Fruit fly (Drosophila melanogaster) whole organism, prepupa: ENCODE results near the gene CG7840.
A peak's percentile ranks its signal among the peaks of the same experiment; 100 is the strongest.

ENCODE experiments used
- Blimp-1 ChIP-seq: fragments of 200-800 bp; sonication (Bioruptor generic); optimal IDR thresholded peaks from 3 replicates; lab custom pipeline; 2017; ENCODE audit warnings: missing biosample characterization, missing genetic modification characterization, mild to moderate bottlenecking, moderate library complexity, missing genetic modification reagents
- CG10631 ChIP-seq: fragments of 200-800 bp; sonication (Bioruptor generic); optimal IDR thresholded peaks from 2 replicates; lab custom pipeline; 2016; ENCODE audit warnings: missing biosample characterization, missing genetic modification characterization
- CG10669 ChIP-seq: fragments of 200-800 bp; sonication (Bioruptor generic); optimal IDR thresholded peaks from 3 replicates; lab custom pipeline; 2018; ENCODE audit warnings: missing biosample characterization, mild to moderate bottlenecking, missing genetic modification characterization, moderate library complexity
- CG11294 ChIP-seq: fragments of 200-800 bp; sonication (Bioruptor generic); IDR thresholded peaks from 2 replicates; pipeline ENCODE4 v1.3.6; 2022; ENCODE audit warnings: missing biosample characterization, missing genetic modification characterization
- CG11762 ChIP-seq: fragments of 200-800 bp; sonication (Bioruptor generic); optimal IDR thresholded peaks from 3 replicates; lab custom pipeline; 2016; ENCODE audit warnings: missing biosample characterization, missing genetic modification characterization; ENCODE audit not compliant: insufficient read depth
- CG15336 ChIP-seq: fragments of 200-800 bp; sonication (Bioruptor generic); IDR thresholded peaks from 2 replicates; pipeline ENCODE4 v1.3.6; 2022; ENCODE audit warnings: missing biosample characterization, missing genetic modification characterization
- CG1621 ChIP-seq: fragments of 200-800 bp; sonication (Bioruptor generic); optimal IDR thresholded peaks from 3 replicates; lab custom pipeline; 2018; ENCODE audit warnings: missing biosample characterization, mild to moderate bottlenecking, missing genetic modification characterization
- CG3032 ChIP-seq: fragments of 200-800 bp; optimal IDR thresholded peaks from 2 replicates; lab custom pipeline; 2019; ENCODE audit warnings: missing biosample characterization, mild to moderate bottlenecking, missing genetic modification characterization, moderate library complexity
- CG34406 ChIP-seq: fragments of 200-800 bp; sonication (Bioruptor generic); optimal IDR thresholded peaks from 3 replicates; lab custom pipeline; 2016; ENCODE audit warnings: missing biosample characterization, missing genetic modification characterization
- CG3919 ChIP-seq: fragments of 200-800 bp; sonication (Bioruptor generic); optimal IDR thresholded peaks from 3 replicates; lab custom pipeline; 2016; ENCODE audit warnings: missing biosample characterization, missing genetic modification characterization
- CG6163 ChIP-seq: fragments of 200-800 bp; sonication (Bioruptor generic); IDR thresholded peaks from 3 replicates; pipeline ENCODE4 v1.3.6; 2022; ENCODE audit warnings: missing biosample characterization, missing genetic modification characterization
- CG6792 ChIP-seq: fragments of 200-800 bp; sonication (Bioruptor generic); optimal IDR thresholded peaks from 3 replicates; lab custom pipeline; 2016; ENCODE audit warnings: missing biosample characterization, missing genetic modification characterization
- CG6808 ChIP-seq: fragments of 200-800 bp; sonication (Bioruptor generic); optimal IDR thresholded peaks from 3 replicates; lab custom pipeline; 2017; ENCODE audit warnings: missing biosample characterization, missing genetic modification characterization, mild to moderate bottlenecking, moderate library complexity, missing genetic modification reagents
- CG7368 ChIP-seq: fragments of 200-800 bp; sonication (Bioruptor generic); optimal IDR thresholded peaks from 3 replicates; lab custom pipeline; 2016; ENCODE audit warnings: missing biosample characterization, missing genetic modification characterization
- CG8319 ChIP-seq: fragments of 200-800 bp; sonication (Bioruptor generic); optimal IDR thresholded peaks from 3 replicates; lab custom pipeline; 2016; ENCODE audit warnings: missing biosample characterization, missing genetic modification characterization
- CG8632 ChIP-seq: fragments of 200-800 bp; sonication (Bioruptor generic); optimal IDR thresholded peaks from 3 replicates; lab custom pipeline; 2016; ENCODE audit warnings: missing biosample characterization, missing genetic modification characterization
- CG9139 ChIP-seq: fragments of 200-800 bp; sonication (Bioruptor generic); optimal IDR thresholded peaks from 3 replicates; lab custom pipeline; 2017; ENCODE audit warnings: missing biosample characterization, mild to moderate bottlenecking, missing genetic modification characterization
- Eip78C ChIP-seq: fragments of 200-800 bp; sonication (Bioruptor generic); peaks from one replicate; lab custom pipeline; 2016; ENCODE audit warnings: missing biosample characterization, missing genetic modification characterization
- Ets21C ChIP-seq: fragments of 200-800 bp; sonication (Bioruptor generic); optimal IDR thresholded peaks from 3 replicates; lab custom pipeline; 2016; ENCODE audit warnings: missing biosample characterization, missing genetic modification characterization
- Ets96B ChIP-seq: fragments of 200-800 bp; optimal IDR thresholded peaks from 2 replicates; lab custom pipeline; 2019; ENCODE audit warnings: missing biosample characterization, mild to moderate bottlenecking, missing genetic modification characterization, moderate library complexity
- Gug ChIP-seq: fragments of 200-800 bp; sonication (Bioruptor generic); IDR thresholded peaks from 2 replicates; pipeline ENCODE4 v1.3.6; 2022; ENCODE audit warnings: missing biosample characterization, missing genetic modification characterization
- Hr39 ChIP-seq: fragments of 200-800 bp; sonication (Bioruptor generic); optimal IDR thresholded peaks from 2 replicates; lab custom pipeline; 2016; ENCODE audit warnings: missing biosample characterization, missing genetic modification characterization
- Hr4 ChIP-seq: fragments of 200-800 bp; sonication (Bioruptor generic); optimal IDR thresholded peaks from 3 replicates; lab custom pipeline; 2016; ENCODE audit warnings: missing biosample characterization, missing genetic modification characterization
- Lpt ChIP-seq: fragments of 200-800 bp; sonication (Bioruptor generic); optimal IDR thresholded peaks from 3 replicates; lab custom pipeline; 2016; ENCODE audit warnings: missing biosample characterization, missing genetic modification characterization
- Met ChIP-seq: fragments of 200-800 bp; sonication (Bioruptor generic); optimal IDR thresholded peaks from 3 replicates; lab custom pipeline; 2016; ENCODE audit warnings: missing biosample characterization, missing genetic modification characterization
- OdsH ChIP-seq: fragments of 200-800 bp; sonication (Bioruptor generic); optimal IDR thresholded peaks from 3 replicates; lab custom pipeline; 2016; ENCODE audit warnings: missing biosample characterization, missing genetic modification characterization
- Smox ChIP-seq: fragments of 200-800 bp; sonication (Bioruptor generic); optimal IDR thresholded peaks from 3 replicates; lab custom pipeline; 2016; ENCODE audit warnings: missing biosample characterization, missing genetic modification characterization
- Sox14 ChIP-seq: fragments of 200-800 bp; sonication (Bioruptor generic); optimal IDR thresholded peaks from 3 replicates; lab custom pipeline; 2016; ENCODE audit warnings: missing biosample characterization, missing genetic modification characterization
- Sox15 ChIP-seq: fragments of 200-800 bp; sonication (Bioruptor generic); optimal IDR thresholded peaks from 3 replicates; lab custom pipeline; 2016; ENCODE audit warnings: missing biosample characterization, missing genetic modification characterization
- acj6 ChIP-seq: fragments of 200-800 bp; sonication (Bioruptor generic); optimal IDR thresholded peaks from 3 replicates; lab custom pipeline; 2016; ENCODE audit warnings: missing biosample characterization, missing genetic modification characterization
- cyc ChIP-seq: fragments of 200-800 bp; sonication (Bioruptor generic); optimal IDR thresholded peaks from 3 replicates; lab custom pipeline; 2016; ENCODE audit warnings: missing biosample characterization, missing genetic modification characterization
- dac ChIP-seq: fragments of 200-800 bp; sonication (Bioruptor generic); optimal IDR thresholded peaks from 2 replicates; lab custom pipeline; 2017; ENCODE audit warnings: missing biosample characterization, mild to moderate bottlenecking, missing genetic modification characterization
- dsx ChIP-seq: fragments of 200-800 bp; optimal IDR thresholded peaks from 3 replicates; lab custom pipeline; 2019; ENCODE audit warnings: missing biosample characterization, mild to moderate bottlenecking, missing genetic modification characterization, moderate library complexity; ENCODE audit not compliant: poor library complexity, severe bottlenecking
- eg ChIP-seq: fragments of 200-800 bp; sonication (Bioruptor generic); IDR thresholded peaks from 3 replicates; pipeline ENCODE4 v1.3.6; 2022; ENCODE audit warnings: missing biosample characterization, missing genetic modification characterization
- esn ChIP-seq: fragments of 200-800 bp; sonication (Bioruptor generic); optimal IDR thresholded peaks from 2 replicates; lab custom pipeline; 2016; ENCODE audit warnings: missing biosample characterization, mild to moderate bottlenecking, missing genetic modification characterization, moderate library complexity
- fd59A ChIP-seq: fragments of 200-800 bp; sonication (Bioruptor generic); optimal IDR thresholded peaks from 2 replicates; lab custom pipeline; 2017; ENCODE audit warnings: missing biosample characterization, mild to moderate bottlenecking, missing genetic modification characterization, missing genetic modification reagents
- fkh ChIP-seq: fragments of 200-800 bp; sonication (Bioruptor generic); optimal IDR thresholded peaks from 3 replicates; lab custom pipeline; 2017; ENCODE audit warnings: missing biosample characterization, mild to moderate bottlenecking, missing genetic modification characterization, moderate library complexity
- lz ChIP-seq: fragments of 200-800 bp; sonication (Bioruptor generic); optimal IDR thresholded peaks from 3 replicates; lab custom pipeline; 2016; ENCODE audit warnings: missing biosample characterization, missing genetic modification characterization
- net ChIP-seq: fragments of 200-800 bp; sonication (Bioruptor generic); optimal IDR thresholded peaks from 3 replicates; lab custom pipeline; 2016; ENCODE audit warnings: missing biosample characterization, missing genetic modification characterization
- pdm3 ChIP-seq: fragments of 200-800 bp; sonication (Bioruptor generic); optimal IDR thresholded peaks from 3 replicates; lab custom pipeline; 2016; ENCODE audit warnings: missing biosample characterization, missing genetic modification characterization
- salr ChIP-seq, 2 experiments: fragments of 200-800 bp; sonication (Bioruptor generic); optimal IDR thresholded peaks; 3 replicates each; lab custom pipeline; 2016 to 2018; ENCODE audit warnings: missing biosample characterization in 2 of 2, missing genetic modification characterization in 2 of 2, mild to moderate bottlenecking in 1 of 2
- ss ChIP-seq, 2 experiments: fragments of 200-800 bp; sonication (Bioruptor generic); optimal IDR thresholded peaks; 2 replicates in 1 of 2; 3 replicates in 1 of 2; lab custom pipeline; 2017 to 2018; ENCODE audit warnings: mild to moderate bottlenecking in 2 of 2, missing biosample characterization in 2 of 2, missing genetic modification characterization in 2 of 2, moderate library complexity in 1 of 2
- topi ChIP-seq: fragments of 200-800 bp; sonication (Bioruptor generic); optimal IDR thresholded peaks from 3 replicates; lab custom pipeline; 2016; ENCODE audit warnings: missing biosample characterization, missing genetic modification characterization

Gene CG7840

DNA sequence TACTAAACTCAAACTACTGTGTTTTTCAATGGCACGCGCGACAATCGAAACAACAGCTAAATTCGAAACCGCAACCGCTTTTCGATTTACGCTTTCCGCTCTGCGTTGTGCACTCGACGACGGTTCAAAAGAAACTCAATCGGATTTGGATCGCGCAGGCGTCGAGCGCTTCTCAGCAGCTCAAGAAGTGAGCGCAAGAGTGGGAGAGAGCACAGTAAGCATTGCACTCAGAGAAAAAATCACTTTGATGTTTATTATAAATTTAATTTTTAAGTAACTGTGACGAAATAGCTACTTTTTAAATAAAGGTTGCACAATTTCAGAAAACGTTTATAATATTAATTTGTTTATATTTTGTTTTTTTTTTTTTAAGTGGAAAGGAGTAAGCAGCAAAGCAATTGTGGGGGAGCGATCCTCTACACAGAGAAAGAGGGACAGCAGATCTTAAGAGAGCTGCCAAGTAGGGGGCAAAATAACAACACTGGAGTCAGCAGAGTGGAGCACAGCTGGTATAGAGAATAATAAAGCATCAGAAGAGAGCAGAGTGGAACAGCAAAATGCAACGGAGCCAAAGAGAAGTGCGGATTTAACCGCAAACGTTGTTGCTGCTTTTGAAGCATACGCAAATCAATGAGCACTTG is 27.7 kb upstream of the CG7840 start (continued):
- peak; percentile 98 for TF ChIP-seq CG7368
- peak; percentile 98 for TF ChIP-seq lz (GFP tag; lab: Kevin White, UChicago)
- TF ChIP-seq CG9139 (GFP tag; lab: Kevin White, UChicago): peak; percentile 98
- peak; percentile 97 for TF ChIP-seq CG10669 (GFP tag; lab: Kevin White, UChicago)
- TF ChIP-seq CG11762 (GFP tag; lab: Kevin White, UChicago): peak; percentile 98
- TF ChIP-seq fd59A: peak; percentile 96
- peak; percentile 100 for TF ChIP-seq eg (GFP tag; lab: Robert Waterston, UW)
- TF ChIP-seq CG10631: peak; percentile 99
- peak; percentile 99 for TF ChIP-seq CG34406 (GFP tag; lab: Kevin White, UChicago)
- peak; percentile 95 for TF ChIP-seq Sox15
- peak; percentile 97 for TF ChIP-seq CG8319
- TF ChIP-seq CG11294 (GFP tag; lab: Robert Waterston, UW): peak; percentile 99
- peak; percentile 99 for TF ChIP-seq acj6 (GFP tag; lab: Kevin White, UChicago)
- peak; percentile 88 to 98 for TF ChIP-seq salr (GFP tag; optimal IDR thresholded peaks at IDR 0.05; lab: Kevin White, UChicago)
- peak; percentile 93 for TF ChIP-seq Blimp-1 (GFP tag; lab: Kevin White, UChicago)
- peak; percentile 93 for TF ChIP-seq dac (GFP tag; lab: Kevin White, UChicago)
- TF ChIP-seq Eip78C (GFP tag; lab: Kevin White, UChicago): peak; percentile 100
- TF ChIP-seq Lpt (GFP tag; lab: Kevin White, UChicago): peak; percentile 99
- peak; percentile 99 for TF ChIP-seq CG6163 (GFP tag; lab: Robert Waterston, UW)
- peak; percentile 98 for TF ChIP-seq cyc (GFP tag; lab: Kevin White, UChicago)
- TF ChIP-seq CG1621 (tag; lab: Kevin White, UChicago): peak; percentile 94
- TF ChIP-seq Smox (GFP tag; lab: Kevin White, UChicago): peak; percentile 98
- peak; percentile 99 for TF ChIP-seq CG3919 (GFP tag; lab: Kevin White, UChicago)
- peak; percentile 97 for TF ChIP-seq CG6808 (GFP tag; lab: Kevin White, UChicago)
- peak; percentile 99 for TF ChIP-seq net (GFP tag; lab: Kevin White, UChicago)
- TF ChIP-seq, all 60 proteins: peak for 59

DNA sequence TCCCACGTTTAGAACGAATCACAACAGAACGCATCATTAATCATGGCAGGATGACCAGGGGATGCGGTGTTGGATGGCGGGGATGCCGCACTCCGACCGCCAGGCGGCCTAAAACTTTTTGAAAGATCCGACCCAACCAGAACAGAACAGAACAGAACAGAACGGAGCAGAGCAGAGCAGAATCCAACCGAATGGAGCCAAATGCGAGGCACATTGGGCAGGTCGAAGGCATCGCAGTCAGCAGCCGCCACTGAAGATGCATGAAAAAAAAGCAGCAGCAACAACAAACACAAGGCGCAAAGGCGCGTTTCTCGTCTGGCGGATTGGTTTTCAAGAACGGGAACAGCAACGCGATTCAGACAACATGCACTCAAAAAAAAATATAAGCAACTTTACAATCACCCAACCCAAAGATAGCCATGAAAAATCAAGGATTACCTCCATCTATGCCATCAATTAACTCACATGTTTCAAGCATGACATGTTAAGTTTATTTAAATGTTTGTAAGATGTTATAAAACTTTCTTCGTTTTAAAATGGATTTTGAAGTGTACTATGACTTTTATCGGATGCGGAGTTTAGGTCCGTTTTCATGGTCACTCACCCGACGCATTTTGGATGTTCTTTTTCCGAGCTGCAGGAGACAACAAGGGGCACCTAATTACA is 25.9 kb upstream of the CG7840 start:
- TF ChIP-seq Hr39 (GFP tag; lab: Kevin White, UChicago) (peak; percentile 95), CG1621 (tag; lab: Kevin White, UChicago) (peak; percentile 92), CG6792 (peak; percentile 91), topi (GFP tag; lab: Kevin White, UChicago) (peak; percentile 96), fd59A (peak; percentile 92), Ets21C (GFP tag; lab: Kevin White, UChicago) (peak; percentile 90), CG34406 (GFP tag; lab: Kevin White, UChicago) (peak; percentile 86), cyc (GFP tag; lab: Kevin White, UChicago) (peak; percentile 95), Sox14 (GFP tag; lab: Kevin White, UChicago) (peak; percentile 94), eg (GFP tag; lab: Robert Waterston, UW) (peak; percentile 72), CG8319 (peak; percentile 80), CG3032 (tag; lab: Kevin White, UChicago) (peak; percentile 91), Met (GFP tag; lab: Kevin White, UChicago) (peak; percentile 97), pdm3 (GFP tag; lab: Kevin White, UChicago) (peak; percentile 89), Lpt (GFP tag; lab: Kevin White, UChicago) (peak; percentile 75), acj6 (GFP tag; lab: Kevin White, UChicago) (peak; percentile 93), esn (GFP tag; lab: Kevin White, UChicago) (peak; percentile 97), Hr4 (GFP tag; lab: Kevin White, UChicago) (peak; percentile 57), salr (GFP tag; optimal IDR thresholded peaks at IDR 0.05; lab: Kevin White, UChicago) (peak; percentile 83 to 85), Gug (GFP tag; lab: Robert Waterston, UW) (peak; percentile 75), net (GFP tag; lab: Kevin White, UChicago) (peak; percentile 88), OdsH (GFP tag; lab: Kevin White, UChicago) (peak; percentile 90), Smox (GFP tag; lab: Kevin White, UChicago) (peak; percentile 96), CG7368 (peak; percentile 89), fkh (GFP tag; lab: Kevin White, UChicago) (no peak), CG8632 (GFP tag; lab: Kevin White, UChicago) (peak; percentile 86), CG11762 (GFP tag; lab: Kevin White, UChicago) (peak; percentile 86), Blimp-1 (GFP tag; lab: Kevin White, UChicago) (peak; percentile 83), CG3919 (GFP tag; lab: Kevin White, UChicago) (peak; percentile 93), CG11294 (GFP tag; lab: Robert Waterston, UW) (no peak), dsx (peak; percentile 92), Sox15 (peak; percentile 76), Ets96B (tag; lab: Kevin White, UChicago) (peak; percentile 93), lz (GFP tag; lab: Kevin White, UChicago) (peak; percentile 96), ss (GFP tag; optimal IDR thresholded peaks at IDR 0.05; lab: Kevin White, UChicago) (peak; percentile 85 to 91), CG15336 (GFP tag; lab: Robert Waterston, UW) (peak; percentile 77)
